Fruit fly (Drosophila melanogaster) whole organism, embryonic: ENCODE results near the gene CG15894.

Source experiments
- B-H2 ChIP-seq: fragments of 200-800 bp; sonication (Bioruptor generic); optimal IDR thresholded peaks from 2 replicates; lab custom pipeline; 2018; ENCODE audit warnings: missing biosample characterization, mild to moderate bottlenecking, missing genetic modification characterization
- CG10431 ChIP-seq: fragments of 200-800 bp; sonication (Bioruptor generic); optimal IDR thresholded peaks from 3 replicates; lab custom pipeline; 2018; ENCODE audit warnings: missing biosample characterization, mild to moderate bottlenecking, missing genetic modification characterization
- CG10565 ChIP-seq: fragments of 200-800 bp; sonication (Bioruptor generic); optimal IDR thresholded peaks from 3 replicates; lab custom pipeline; 2016; ENCODE audit warnings: missing biosample characterization, mild to moderate bottlenecking, missing genetic modification characterization
- CG11723 ChIP-seq: fragments of 200-800 bp; sonication (Bioruptor generic); optimal IDR thresholded peaks from 2 replicates; lab custom pipeline; 2017; ENCODE audit warnings: missing biosample characterization, mild to moderate bottlenecking, missing genetic modification characterization
- CG12391 ChIP-seq: fragments of 200-800 bp; sonication (Bioruptor generic); optimal IDR thresholded peaks from 3 replicates; lab custom pipeline; 2018; ENCODE audit warnings: missing biosample characterization, mild to moderate bottlenecking, missing genetic modification characterization, moderate library complexity
- CG15601 ChIP-seq: fragments of 200-800 bp; sonication (Bioruptor generic); optimal IDR thresholded peaks from 3 replicates; lab custom pipeline; 2019; ENCODE audit warnings: missing biosample characterization, mild to moderate bottlenecking, missing genetic modification characterization, moderate library complexity
- CG17186 ChIP-seq: fragments of 200-800 bp; sonication (Bioruptor generic); optimal IDR thresholded peaks from 3 replicates; lab custom pipeline; 2017; ENCODE audit warnings: missing biosample characterization, missing genetic modification reagents, missing genetic modification characterization
- CG17359 ChIP-seq: fragments of 200-800 bp; sonication (Bioruptor generic); optimal IDR thresholded peaks from 3 replicates; lab custom pipeline; 2018; ENCODE audit warnings: missing biosample characterization, mild to moderate bottlenecking, missing genetic modification characterization, moderate library complexity
- CG1832 ChIP-seq: fragments of 200-800 bp; sonication (Bioruptor generic); optimal IDR thresholded peaks from 2 replicates; lab custom pipeline; 2017; ENCODE audit warnings: missing biosample characterization, mild to moderate bottlenecking, missing genetic modification characterization, inconsistent platforms
- CG18764 ChIP-seq: fragments of 200-800 bp; sonication (Bioruptor generic); optimal IDR thresholded peaks from 3 replicates; lab custom pipeline; 2016; ENCODE audit warnings: missing biosample characterization, missing genetic modification characterization
- CG2129 ChIP-seq: fragments of 200-800 bp; sonication (Bioruptor generic); IDR thresholded peaks from 2 replicates; pipeline ENCODE4 v1.3.6; 2022; ENCODE audit warnings: missing biosample characterization, missing genetic modification characterization; ENCODE audit not compliant: partially characterized antibody
- CG3065 ChIP-seq: fragments of 200-800 bp; sonication (Bioruptor generic); optimal IDR thresholded peaks from 2 replicates; lab custom pipeline; 2016; ENCODE audit warnings: missing biosample characterization, missing genetic modification characterization
- CG34224 ChIP-seq: fragments of 200-800 bp; sonication (Bioruptor generic); IDR thresholded peaks from 3 replicates; pipeline ENCODE4 v1.3.6; 2022; ENCODE audit warnings: missing biosample characterization, missing genetic modification characterization; ENCODE audit not compliant: partially characterized antibody
- CG4424 ChIP-seq: fragments of 200-800 bp; sonication (Bioruptor generic); optimal IDR thresholded peaks from 3 replicates; lab custom pipeline; 2016; ENCODE audit warnings: missing biosample characterization, missing genetic modification characterization
- CG5953 ChIP-seq: fragments of 200-800 bp; sonication (Bioruptor generic); IDR thresholded peaks from 2 replicates; pipeline ENCODE4 v1.3.6; 2022; ENCODE audit warnings: missing biosample characterization, missing genetic modification characterization
- CG6175 ChIP-seq: fragments of 200-800 bp; sonication (Bioruptor generic); IDR thresholded peaks from 3 replicates; pipeline ENCODE4 v1.3.6; 2022; ENCODE audit warnings: missing biosample characterization, missing genetic modification characterization
- CG6791 ChIP-seq: fragments of 200-800 bp; sonication (Bioruptor generic); IDR thresholded peaks from 3 replicates; pipeline ENCODE4 v1.3.6; 2022; ENCODE audit warnings: missing biosample characterization, missing genetic modification characterization; ENCODE audit not compliant: partially characterized antibody
- CG8089 ChIP-seq: fragments of 200-800 bp; sonication (Bioruptor generic); optimal IDR thresholded peaks from 3 replicates; lab custom pipeline; 2016; ENCODE audit warnings: missing biosample characterization, missing genetic modification characterization
- CG9215 ChIP-seq: fragments of 200-800 bp; sonication (Bioruptor generic); IDR thresholded peaks from 2 replicates; pipeline ENCODE4 v1.3.6; 2022; ENCODE audit warnings: missing biosample characterization, missing genetic modification characterization
- CoRest ChIP-seq: fragments of 200-800 bp; sonication (Bioruptor generic); optimal IDR thresholded peaks from 3 replicates; lab custom pipeline; 2018; ENCODE audit warnings: missing biosample characterization, mild to moderate bottlenecking, missing genetic modification characterization, moderate library complexity
- D19B ChIP-seq: fragments of 200-800 bp; sonication (Bioruptor generic); optimal IDR thresholded peaks from 2 replicates; lab custom pipeline; 2017; ENCODE audit warnings: missing biosample characterization, mild to moderate bottlenecking, missing genetic modification characterization
- Dll ChIP-seq: fragments of 200-800 bp; sonication (Bioruptor generic); IDR thresholded peaks from 4 replicates; pipeline ENCODE4 v1.3.6; 2022; ENCODE audit warnings: missing biosample characterization, missing genetic modification characterization; ENCODE audit not compliant: partially characterized antibody
- Dp ChIP-seq: fragments of 200-800 bp; sonication (Bioruptor generic); optimal IDR thresholded peaks from 2 replicates; lab custom pipeline; 2018; ENCODE audit warnings: missing biosample characterization, mild to moderate bottlenecking, missing genetic modification characterization, moderate library complexity
- Dref ChIP-seq: fragments of 200-800 bp; sonication (Bioruptor generic); IDR thresholded peaks from 2 replicates; pipeline ENCODE4 v1.3.6; 2022; ENCODE audit warnings: missing biosample characterization, missing genetic modification characterization
- GATAe ChIP-seq: fragments of 200-800 bp; sonication (Bioruptor generic); conservative IDR thresholded peaks from 2 replicates; pipeline ENCODE4 v1.3.6; 2022; ENCODE audit warnings: missing biosample characterization, missing genetic modification characterization
- HHEX ChIP-seq: fragments of 200-800 bp; sonication (Bioruptor generic); optimal IDR thresholded peaks from 3 replicates; lab custom pipeline; 2017; ENCODE audit warnings: missing biosample characterization, mild to moderate bottlenecking, missing genetic modification characterization, missing genetic modification reagents
- Hmx ChIP-seq: fragments of 200-800 bp; sonication (Bioruptor generic); optimal IDR thresholded peaks from 2 replicates; lab custom pipeline; 2016; ENCODE audit warnings: missing biosample characterization, missing genetic modification characterization
- MESR4 ChIP-seq: fragments of 200-800 bp; sonication (Bioruptor generic); optimal IDR thresholded peaks from 2 replicates; lab custom pipeline; 2018; ENCODE audit warnings: missing biosample characterization, mild to moderate bottlenecking, missing genetic modification characterization, moderate library complexity
- Ravus ChIP-seq: fragments of 200-800 bp; sonication (Bioruptor generic); IDR thresholded peaks from 2 replicates; pipeline ENCODE4 v1.3.6; 2022; ENCODE audit warnings: missing biosample characterization, missing genetic modification characterization
- Six4 ChIP-seq: fragments of 200-800 bp; sonication (Bioruptor generic); optimal IDR thresholded peaks from 2 replicates; lab custom pipeline; 2016; ENCODE audit warnings: missing biosample characterization, missing genetic modification characterization
- TFAM ChIP-seq: fragments of 200-800 bp; sonication (Bioruptor generic); optimal IDR thresholded peaks from 2 replicates; lab custom pipeline; 2017; ENCODE audit warnings: missing biosample characterization, missing genetic modification characterization, inconsistent platforms
- aop ChIP-seq: fragments of 200-800 bp; sonication (Bioruptor generic); IDR thresholded peaks from 2 replicates; pipeline ENCODE4 v1.3.6; 2022; ENCODE audit warnings: missing biosample characterization, missing genetic modification characterization
- cas ChIP-seq: fragments of 200-800 bp; sonication (Bioruptor generic); IDR thresholded peaks from 2 replicates; pipeline ENCODE4 v1.3.6; 2022; ENCODE audit warnings: missing biosample characterization, missing genetic modification characterization
- eyg ChIP-seq: fragments of 200-800 bp; sonication (Bioruptor generic); optimal IDR thresholded peaks from 3 replicates; lab custom pipeline; 2016; ENCODE audit warnings: missing biosample characterization, missing genetic modification characterization
- ftz-f1 ChIP-seq: fragments of 200-800 bp; sonication (Bioruptor generic); optimal IDR thresholded peaks from 2 replicates; lab custom pipeline; 2016; ENCODE audit warnings: missing biosample characterization, missing genetic modification characterization
- gfzf ChIP-seq: fragments of 200-800 bp; sonication (Bioruptor generic); optimal IDR thresholded peaks from 2 replicates; lab custom pipeline; 2016; ENCODE audit warnings: missing biosample characterization, mild to moderate bottlenecking, missing genetic modification characterization, moderate library complexity
- hb ChIP-seq: fragments of 200-800 bp; sonication (Bioruptor generic); IDR thresholded peaks from 3 replicates; pipeline ENCODE4 v1.3.6; 2022; ENCODE audit warnings: missing biosample characterization, missing genetic modification characterization; ENCODE audit not compliant: partially characterized antibody
- lab ChIP-seq: fragments of 200-800 bp; sonication (Bioruptor generic); optimal IDR thresholded peaks from 3 replicates; lab custom pipeline; 2017; ENCODE audit warnings: missing biosample characterization, missing genetic modification characterization, mild to moderate bottlenecking, moderate library complexity, missing genetic modification reagents
- oc ChIP-seq: fragments of 200-800 bp; sonication (Bioruptor generic); optimal IDR thresholded peaks from 2 replicates; lab custom pipeline; 2018; ENCODE audit warnings: missing biosample characterization, mild to moderate bottlenecking, missing genetic modification characterization, moderate library complexity
- odd ChIP-seq: fragments of 200-800 bp; sonication (Bioruptor generic); optimal IDR thresholded peaks from 2 replicates; lab custom pipeline; 2017; ENCODE audit warnings: missing biosample characterization, mild to moderate bottlenecking, missing genetic modification characterization
- pho ChIP-seq: fragments of 200-800 bp; sonication (Bioruptor generic); optimal IDR thresholded peaks from 2 replicates; lab custom pipeline; 2016; ENCODE audit warnings: missing biosample characterization, missing genetic modification characterization
- pros ChIP-seq: fragments of 200-800 bp; sonication (Bioruptor generic); optimal IDR thresholded peaks from 3 replicates; lab custom pipeline; 2019; ENCODE audit warnings: missing biosample characterization, mild to moderate bottlenecking, missing genetic modification characterization, moderate library complexity
- ranshi ChIP-seq: fragments of 200-800 bp; sonication (Bioruptor generic); IDR thresholded peaks from 2 replicates; pipeline ENCODE4 v1.3.6; 2022; ENCODE audit warnings: missing biosample characterization, missing genetic modification characterization
- ro ChIP-seq: fragments of 200-800 bp; sonication (Bioruptor generic); IDR thresholded peaks from 2 replicates; pipeline ENCODE4 v1.3.6; 2022; ENCODE audit warnings: missing biosample characterization, missing genetic modification characterization
- scrt ChIP-seq: fragments of 200-800 bp; sonication (Bioruptor generic); optimal IDR thresholded peaks from 2 replicates; lab custom pipeline; 2018; ENCODE audit warnings: missing biosample characterization, mild to moderate bottlenecking, missing genetic modification characterization, moderate library complexity
- shn ChIP-seq: fragments of 200-800 bp; sonication (Bioruptor generic); optimal IDR thresholded peaks from 3 replicates; lab custom pipeline; 2016; ENCODE audit warnings: missing biosample characterization, missing genetic modification characterization
- sug ChIP-seq: fragments of 200-800 bp; optimal IDR thresholded peaks from 2 replicates; lab custom pipeline; 2019; ENCODE audit warnings: missing biosample characterization, mild to moderate bottlenecking, missing genetic modification characterization, moderate library complexity
- unc-4 ChIP-seq: fragments of 200-800 bp; sonication (Bioruptor generic); IDR thresholded peaks from 2 replicates; pipeline ENCODE4 v1.3.6; 2022; ENCODE audit warnings: missing biosample characterization, missing genetic modification characterization; ENCODE audit not compliant: partially characterized antibody
- wdn ChIP-seq: fragments of 200-800 bp; sonication (Bioruptor generic); IDR thresholded peaks from 2 replicates; pipeline ENCODE4 v1.3.6; 2022; ENCODE audit warnings: missing biosample characterization, missing genetic modification characterization

The CG15894 gene

DNA sequence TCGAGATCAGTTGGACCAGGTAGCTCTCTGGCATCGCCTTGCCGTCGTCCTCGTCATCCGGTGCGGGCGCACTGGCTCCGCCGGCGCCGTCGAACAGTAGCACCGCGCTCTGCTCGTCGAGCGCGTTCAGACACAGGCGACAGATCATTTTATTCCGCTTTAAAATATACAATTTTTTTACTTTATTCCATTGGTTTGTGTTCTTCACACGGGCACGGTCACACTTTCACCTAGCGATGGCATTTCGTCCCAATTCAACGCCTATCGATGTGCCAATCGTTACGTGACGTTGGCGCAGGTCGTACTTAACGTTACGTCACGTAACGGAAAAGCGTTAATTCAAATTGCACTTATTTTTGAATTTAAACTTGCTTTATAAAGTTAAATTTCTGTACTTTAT, 8.0 kb upstream of the CG15894 start, which contains the start of gene CG12219 (continued):
- TF ChIP-seq CG6175 (no peak), CG12391 (no peak), B-H2 (no peak), eyg (GFP tag; lab: Kevin White, UChicago) (no peak), gfzf (GFP tag; lab: Kevin White, UChicago) (peak; percentile 65), TFAM (no peak), CG34224 (GFP tag; lab: Robert Waterston, UW) (peak; percentile 73), sug (tag; lab: Kevin White, UChicago) (no peak), CG11723 (GFP tag; lab: Kevin White, UChicago) (no peak), Ravus (GFP tag; lab: Robert Waterston, UW) (no peak), CG6791 (no peak; the same call in 2 of the 3 replicates), CG10431 (no peak), unc-4 (GFP tag; lab: Robert Waterston, UW) (peak; percentile 69), Dp (GFP tag; lab: Kevin White, UChicago) (peak; percentile 60), aop (GFP tag; lab: Robert Waterston, UW) (no peak), shn (GFP tag; lab: Kevin White, UChicago) (no peak), CG3065 (GFP tag; lab: Kevin White, UChicago) (no peak), pros (GFP tag; lab: Kevin White, UChicago) (no peak), D19B (GFP tag; lab: Kevin White, UChicago) (no peak), odd (no peak), CG8089 (GFP tag; lab: Kevin White, UChicago) (no peak), HHEX (GFP tag; lab: Kevin White, UChicago) (no peak), CG4424 (no peak), lab (GFP tag; lab: Kevin White, UChicago) (no peak), CG15601 (no peak), Hmx (no peak), CG9215 (GFP tag; lab: Robert Waterston, UW) (no peak), ranshi (GFP tag; lab: Robert Waterston, UW) (no peak), pho (no peak), MESR4 (GFP tag; lab: Kevin White, UChicago) (peak; percentile 72), CG10565 (no peak), CoRest (peak; percentile 7), ftz-f1 (GFP tag; lab: Kevin White, UChicago) (no peak), scrt (GFP tag; lab: Kevin White, UChicago) (no peak), CG2129 (GFP tag; lab: Robert Waterston, UW) (peak; percentile 27; the same call in 1 of the 2 replicates), CG17359 (tag; lab: Kevin White, UChicago) (no peak), CG17186 (GFP tag; lab: Kevin White, UChicago) (peak; percentile 20), wdn (GFP tag; lab: Robert Waterston, UW) (no peak), hb (GFP tag; lab: Robert Waterston, UW) (no peak), Six4 (no peak), CG18764 (GFP tag; lab: Kevin White, UChicago) (no peak), CG1832 (GFP tag; lab: Kevin White, UChicago) (no peak), Dref (GFP tag; lab: Robert Waterston, UW) (peak; percentile 68), CG5953 (GFP tag; lab: Robert Waterston, UW) (no peak), oc (tag; lab: Kevin White, UChicago) (no peak), ro (GFP tag; lab: Robert Waterston, UW) (no peak), cas (GFP tag; lab: Robert Waterston, UW) (no peak), GATAe (GFP tag; lab: Robert Waterston, UW) (no peak), Dll (GFP tag; lab: Robert Waterston, UW) (peak; percentile 75)
